Fruit fly (Drosophila melanogaster) whole organism, embryonic: ENCODE results near the gene CG34462.

Experiments used
- Atf-2 ChIP-seq: fragments of 200-800 bp; sonication (Bioruptor generic); optimal IDR thresholded peaks from 2 replicates; lab custom pipeline; 2016; ENCODE audit warnings: missing biosample characterization, missing genetic modification characterization
- Atf6 ChIP-seq: fragments of 200-800 bp; sonication (Bioruptor generic); IDR thresholded peaks from 2 replicates; pipeline ENCODE4 v1.3.6; 2022; ENCODE audit warnings: missing biosample characterization, missing genetic modification characterization
- Bdp1 ChIP-seq: fragments of 200-800 bp; sonication (Bioruptor generic); optimal IDR thresholded peaks from 3 replicates; lab custom pipeline; 2016; ENCODE audit warnings: missing biosample characterization, missing genetic modification characterization
- CG10654 ChIP-seq: fragments of 200-800 bp; sonication (Bioruptor generic); optimal IDR thresholded peaks from 2 replicates; lab custom pipeline; 2016; ENCODE audit warnings: missing biosample characterization, missing genetic modification characterization
- CG12942 ChIP-seq: fragments of 200-800 bp; sonication (Bioruptor generic); optimal IDR thresholded peaks from 3 replicates; lab custom pipeline; 2016; ENCODE audit warnings: missing biosample characterization, missing genetic modification characterization
- CG13424 ChIP-seq: fragments of 200-800 bp; sonication (Bioruptor generic); optimal IDR thresholded peaks from 2 replicates; lab custom pipeline; 2019; ENCODE audit warnings: missing biosample characterization, mild to moderate bottlenecking, missing genetic modification characterization, moderate library complexity
- CG14667 ChIP-seq: fragments of 200-800 bp; sonication (Bioruptor generic); IDR thresholded peaks from 2 replicates; pipeline ENCODE4 v1.3.6; 2022; ENCODE audit warnings: missing biosample characterization, missing genetic modification characterization
- CG14965 ChIP-seq: fragments of 200-800 bp; sonication (Bioruptor generic); optimal IDR thresholded peaks from 2 replicates; lab custom pipeline; 2016; ENCODE audit warnings: missing biosample characterization, missing genetic modification characterization, borderline replicate concordance
- CG17802 ChIP-seq: fragments of 200-800 bp; sonication (Bioruptor generic); optimal IDR thresholded peaks from 2 replicates; lab custom pipeline; 2018; ENCODE audit warnings: missing biosample characterization, mild to moderate bottlenecking, missing genetic modification characterization, moderate library complexity
- CG2129 ChIP-seq: fragments of 200-800 bp; sonication (Bioruptor generic); IDR thresholded peaks from 2 replicates; pipeline ENCODE4 v1.3.6; 2022; ENCODE audit warnings: missing biosample characterization, missing genetic modification characterization; ENCODE audit not compliant: partially characterized antibody
- CG2875 ChIP-seq: fragments of 200-800 bp; sonication (Bioruptor generic); optimal IDR thresholded peaks from 2 replicates; lab custom pipeline; 2017; ENCODE audit warnings: missing biosample characterization, mild to moderate bottlenecking, missing genetic modification characterization, missing genetic modification reagents
- CG3281 ChIP-seq: fragments of 200-800 bp; sonication (Bioruptor generic); optimal IDR thresholded peaks from 3 replicates; lab custom pipeline; 2017; ENCODE audit warnings: missing biosample characterization, mild to moderate bottlenecking, missing genetic modification characterization
- CG34224 ChIP-seq: fragments of 200-800 bp; sonication (Bioruptor generic); IDR thresholded peaks from 3 replicates; pipeline ENCODE4 v1.3.6; 2022; ENCODE audit warnings: missing biosample characterization, missing genetic modification characterization; ENCODE audit not compliant: partially characterized antibody
- CG7928 ChIP-seq: fragments of 200-800 bp; sonication (Bioruptor generic); optimal IDR thresholded peaks from 2 replicates; lab custom pipeline; 2017; ENCODE audit warnings: missing biosample characterization, mild to moderate bottlenecking, missing genetic modification characterization
- CG7987 ChIP-seq: fragments of 200-800 bp; sonication (Bioruptor generic); optimal IDR thresholded peaks from 2 replicates; lab custom pipeline; 2018; ENCODE audit warnings: missing biosample characterization, mild to moderate bottlenecking, missing genetic modification characterization, moderate library complexity
- CG9876 ChIP-seq: fragments of 200-800 bp; sonication (Bioruptor generic); optimal IDR thresholded peaks from 2 replicates; lab custom pipeline; 2016; ENCODE audit warnings: missing biosample characterization, missing genetic modification characterization
- CrebB ChIP-seq: fragments of 200-800 bp; sonication (Bioruptor generic); optimal IDR thresholded peaks from 3 replicates; lab custom pipeline; 2018; ENCODE audit warnings: missing biosample characterization, mild to moderate bottlenecking, missing genetic modification characterization
- Dp ChIP-seq: fragments of 200-800 bp; sonication (Bioruptor generic); optimal IDR thresholded peaks from 2 replicates; lab custom pipeline; 2018; ENCODE audit warnings: missing biosample characterization, mild to moderate bottlenecking, missing genetic modification characterization, moderate library complexity
- Elba2 ChIP-seq: fragments of 200-800 bp; sonication (Bioruptor generic); optimal IDR thresholded peaks from 3 replicates; lab custom pipeline; 2016; ENCODE audit warnings: missing biosample characterization, missing genetic modification characterization
- HLH54F ChIP-seq: fragments of 200-800 bp; sonication (Bioruptor generic); optimal IDR thresholded peaks from 3 replicates; lab custom pipeline; 2016; ENCODE audit warnings: missing biosample characterization, missing genetic modification characterization
- Hand ChIP-seq: fragments of 200-800 bp; sonication (Bioruptor generic); optimal IDR thresholded peaks from 2 replicates; lab custom pipeline; 2017; ENCODE audit warnings: mild to moderate bottlenecking, missing biosample characterization, missing genetic modification reagents, missing genetic modification characterization
- HmgD ChIP-seq: fragments of 200-800 bp; sonication (Bioruptor generic); optimal IDR thresholded peaks from 3 replicates; lab custom pipeline; 2016; ENCODE audit warnings: missing biosample characterization, missing genetic modification characterization
- Kr ChIP-seq: fragments of 200-800 bp; sonication (Bioruptor generic); optimal IDR thresholded peaks from 2 replicates; lab custom pipeline; 2017; ENCODE audit warnings: missing biosample characterization, mild to moderate bottlenecking, missing genetic modification characterization
- Lim3 ChIP-seq: fragments of 200-800 bp; sonication (Bioruptor generic); IDR thresholded peaks from 2 replicates; pipeline ENCODE4 v1.3.6; 2022; ENCODE audit warnings: missing biosample characterization, missing genetic modification characterization
- Meics ChIP-seq: fragments of 200-800 bp; sonication (Bioruptor generic); optimal IDR thresholded peaks from 2 replicates; lab custom pipeline; 2017; ENCODE audit warnings: missing biosample characterization, mild to moderate bottlenecking, missing genetic modification characterization
- Neu2 ChIP-seq: fragments of 200-800 bp; sonication (Bioruptor generic); optimal IDR thresholded peaks from 3 replicates; lab custom pipeline; 2016; ENCODE audit warnings: missing biosample characterization, missing genetic modification characterization, borderline replicate concordance
- Nf-YA ChIP-seq: fragments of 200-800 bp; sonication (Bioruptor generic); IDR thresholded peaks from 2 replicates; pipeline ENCODE4 v1.3.6; 2022; ENCODE audit warnings: missing biosample characterization, missing genetic modification characterization
- Ravus ChIP-seq: fragments of 200-800 bp; sonication (Bioruptor generic); IDR thresholded peaks from 2 replicates; pipeline ENCODE4 v1.3.6; 2022; ENCODE audit warnings: missing biosample characterization, missing genetic modification characterization
- YL-1 ChIP-seq: fragments of 200-800 bp; sonication (Bioruptor generic); optimal IDR thresholded peaks from 3 replicates; lab custom pipeline; 2017; ENCODE audit warnings: missing biosample characterization, mild to moderate bottlenecking, missing genetic modification characterization
- caup ChIP-seq: fragments of 200-800 bp; sonication (Bioruptor generic); optimal IDR thresholded peaks from 3 replicates; lab custom pipeline; 2017; ENCODE audit warnings: missing biosample characterization, mild to moderate bottlenecking, missing genetic modification characterization, moderate library complexity; ENCODE audit not compliant: severe bottlenecking
- ci ChIP-seq: fragments of 200-800 bp; sonication (Bioruptor generic); IDR thresholded peaks from 3 replicates; pipeline ENCODE4 v1.3.6; 2022; ENCODE audit warnings: missing biosample characterization, missing genetic modification characterization
- gem ChIP-seq: fragments of 200-800 bp; sonication (Bioruptor generic); optimal IDR thresholded peaks from 2 replicates; lab custom pipeline; 2019; ENCODE audit warnings: missing biosample characterization, mild to moderate bottlenecking, missing genetic modification characterization, moderate library complexity
- gsb ChIP-seq: fragments of 200-800 bp; sonication (Bioruptor generic); IDR thresholded peaks from 2 replicates; pipeline ENCODE4 v1.3.6; 2022; ENCODE audit warnings: missing biosample characterization, missing genetic modification characterization
- gsb-n ChIP-seq: fragments of 200-800 bp; sonication (Bioruptor generic); optimal IDR thresholded peaks from 3 replicates; lab custom pipeline; 2018; ENCODE audit warnings: missing biosample characterization, mild to moderate bottlenecking, missing genetic modification characterization
- gt ChIP-seq: fragments of 200-800 bp; sonication (Bioruptor generic); IDR thresholded peaks from 2 replicates; pipeline ENCODE4 v1.3.6; 2022; ENCODE audit warnings: missing biosample characterization, missing genetic modification characterization
- her ChIP-seq: fragments of 200-800 bp; sonication (Bioruptor generic); optimal IDR thresholded peaks from 2 replicates; lab custom pipeline; 2016; ENCODE audit warnings: missing biosample characterization, missing genetic modification characterization
- hth ChIP-seq: fragments of >200 bp; optimal IDR thresholded peaks from 2 replicates; lab custom pipeline; 2017; ENCODE audit warnings: inconsistent platforms
- jigr1 ChIP-seq: fragments of 200-800 bp; sonication (Bioruptor generic); IDR thresholded peaks from 3 replicates; pipeline ENCODE4 v1.3.6; 2022; ENCODE audit warnings: missing biosample characterization, missing genetic modification characterization
- jing ChIP-seq: fragments of 200-800 bp; sonication (Bioruptor generic); optimal IDR thresholded peaks from 2 replicates; lab custom pipeline; 2018; ENCODE audit warnings: missing biosample characterization, mild to moderate bottlenecking, missing genetic modification characterization
- kah ChIP-seq: fragments of 200-800 bp; sonication (Bioruptor generic); optimal IDR thresholded peaks from 2 replicates; lab custom pipeline; 2018; ENCODE audit warnings: missing biosample characterization, mild to moderate bottlenecking, missing genetic modification characterization
- pb ChIP-seq: fragments of 200-800 bp; sonication (Bioruptor generic); optimal IDR thresholded peaks from 3 replicates; lab custom pipeline; 2016; ENCODE audit warnings: missing biosample characterization, missing genetic modification characterization
- peb ChIP-seq: fragments of 200-800 bp; sonication (Bioruptor generic); IDR thresholded peaks from 2 replicates; pipeline ENCODE4 v1.3.6; 2022; ENCODE audit warnings: missing biosample characterization, missing genetic modification characterization
- pho ChIP-seq: fragments of 200-800 bp; sonication (Bioruptor generic); optimal IDR thresholded peaks from 2 replicates; lab custom pipeline; 2016; ENCODE audit warnings: missing biosample characterization, missing genetic modification characterization
- ro ChIP-seq: fragments of 200-800 bp; sonication (Bioruptor generic); IDR thresholded peaks from 2 replicates; pipeline ENCODE4 v1.3.6; 2022; ENCODE audit warnings: missing biosample characterization, missing genetic modification characterization
- scrt ChIP-seq: fragments of 200-800 bp; sonication (Bioruptor generic); optimal IDR thresholded peaks from 2 replicates; lab custom pipeline; 2018; ENCODE audit warnings: missing biosample characterization, mild to moderate bottlenecking, missing genetic modification characterization, moderate library complexity
- sim ChIP-seq: fragments of 200-800 bp; sonication (Bioruptor generic); IDR thresholded peaks from 2 replicates; pipeline ENCODE4 v1.3.6; 2022; ENCODE audit warnings: missing biosample characterization, missing genetic modification characterization
- sisA ChIP-seq: fragments of 200-800 bp; sonication (Bioruptor generic); IDR thresholded peaks from 2 replicates; pipeline ENCODE4 v1.3.6; 2022; ENCODE audit warnings: missing biosample characterization, missing genetic modification characterization
- sr ChIP-seq: fragments of 200-800 bp; sonication (Bioruptor generic); IDR thresholded peaks from 3 replicates; pipeline ENCODE4 v1.3.6; 2022; ENCODE audit warnings: missing biosample characterization, missing genetic modification characterization
- ssp ChIP-seq: fragments of 200-800 bp; sonication (Bioruptor generic); IDR thresholded peaks from 2 replicates; pipeline ENCODE4 v1.3.6; 2022; ENCODE audit warnings: missing biosample characterization, missing genetic modification characterization
- tap ChIP-seq: fragments of 200-800 bp; optimal IDR thresholded peaks from 3 replicates; lab custom pipeline; 2019; ENCODE audit warnings: missing biosample characterization, mild to moderate bottlenecking, missing genetic modification characterization, moderate library complexity

Gene CG34462

DNA sequence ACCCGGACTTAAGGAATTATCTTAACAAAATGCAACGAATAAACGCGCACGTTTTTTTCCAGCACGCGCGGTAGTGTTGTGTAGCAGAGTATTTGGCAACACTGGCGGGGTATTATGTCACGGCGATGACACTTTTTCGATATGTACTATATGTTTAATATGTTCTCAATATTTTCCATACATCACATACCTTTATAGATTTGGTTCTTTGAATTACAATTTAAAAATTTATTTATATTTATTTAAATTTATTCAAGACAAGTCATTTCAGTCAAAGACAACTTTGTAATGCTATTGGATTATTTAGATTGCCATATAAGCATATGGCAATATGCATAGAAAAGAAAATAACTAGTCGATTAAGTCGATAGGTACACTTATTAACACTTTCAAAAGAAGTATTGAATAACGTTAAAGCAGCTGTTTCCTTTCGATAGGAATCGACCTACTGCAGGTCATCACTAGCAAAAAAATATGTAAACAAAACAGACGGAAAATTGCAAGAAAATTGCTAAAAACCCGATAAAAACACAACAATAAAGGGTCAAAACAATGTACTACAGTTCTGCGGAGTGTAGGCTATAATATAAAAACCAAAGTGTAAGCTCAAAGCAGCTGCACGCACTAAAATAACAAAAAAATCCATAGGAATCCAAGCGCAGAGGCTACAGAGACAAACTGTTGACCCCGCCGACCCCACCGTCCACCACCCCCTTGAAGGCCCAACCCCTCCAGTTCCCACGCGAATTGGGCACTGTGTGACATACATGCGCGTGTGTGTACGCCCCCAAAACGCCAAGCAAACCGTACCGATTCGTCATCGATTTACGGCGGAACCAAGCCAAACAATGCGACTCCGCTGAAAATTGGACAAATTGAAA is 18.0 kb downstream of the CG34462 start, which contains the start of the genes CG7182 and GAPcenA (continued):
- peak; percentile 42 for TF ChIP-seq Dp
- TF ChIP-seq ro (GFP tag; lab: Robert Waterston, UW), result no peak
- no peak for TF ChIP-seq CG14965
- 0 out of 2 replicates have a peak, but pooled peaks have one; percentile 31 for TF ChIP-seq ssp (GFP tag; lab: Robert Waterston, UW)
- TF ChIP-seq sim (GFP tag; lab: Robert Waterston, UW), result no peak
- peak; percentile 17; the same call in 1 of the 3 replicates for TF ChIP-seq sr (GFP tag; lab: Robert Waterston, UW)
- peak; percentile 79 for TF ChIP-seq CG13424 (tag; lab: Kevin White, UChicago)
- no peak for TF ChIP-seq Ravus (GFP tag; lab: Robert Waterston, UW)
- TF ChIP-seq CG9876, result no peak
- TF ChIP-seq peb, result no peak
- peak; percentile 66 for TF ChIP-seq gsb-n
- peak; percentile 11 for TF ChIP-seq CG17802
- TF ChIP-seq CG2129 (GFP tag; lab: Robert Waterston, UW), result 0 out of 2 replicates have a peak, but pooled peaks have one; percentile 31
- no peak for TF ChIP-seq Lim3
- peak; percentile 67 for TF ChIP-seq CG3281 (GFP tag; lab: Kevin White, UChicago)

dm6 chr3L:8347346-8347745 is 19.0 kb downstream of the CG34462 start:
- no peak for TF ChIP-seq Atf-2
- TF ChIP-seq gsb (GFP tag; lab: Robert Waterston, UW), result peak; percentile 49
- no peak for TF ChIP-seq Hand (GFP tag; lab: Kevin White, UChicago)
- no peak for TF ChIP-seq tap (tag; lab: Kevin White, UChicago)
- TF ChIP-seq Kr (GFP tag; lab: Kevin White, UChicago), result no peak
- TF ChIP-seq CG14667, result no peak
- TF ChIP-seq Neu2, result no peak
- peak; percentile 1 for TF ChIP-seq CG7987 (GFP tag; lab: Kevin White, UChicago)
- TF ChIP-seq HmgD (GFP tag; lab: Kevin White, UChicago), result no peak
- TF ChIP-seq ci (GFP tag; lab: Robert Waterston, UW), result peak; percentile 71; the same call in 2 of the 3 replicates
- TF ChIP-seq her, result no peak
- no peak for TF ChIP-seq CG10654 (GFP tag; lab: Kevin White, UChicago)
- TF ChIP-seq CG12942 (GFP tag; lab: Kevin White, UChicago), result no peak
- no peak for TF ChIP-seq Meics (GFP tag; lab: Kevin White, UChicago)
- TF ChIP-seq Atf6 (GFP tag; lab: Robert Waterston, UW), result peak; percentile 40; the same call in 1 of the 2 replicates
- TF ChIP-seq gt (GFP tag; lab: Robert Waterston, UW), result no peak
- no peak for TF ChIP-seq hth (lab: Kevin White, UChicago)
- no peak for TF ChIP-seq gem (tag; lab: Kevin White, UChicago)
- peak; percentile 18 for TF ChIP-seq pho
- no peak for TF ChIP-seq jigr1 (GFP tag; lab: Robert Waterston, UW)
- no peak for TF ChIP-seq CG7928 (GFP tag; lab: Kevin White, UChicago)
- TF ChIP-seq scrt (GFP tag; lab: Kevin White, UChicago), result no peak
- TF ChIP-seq caup, result peak; percentile 58
- no peak for TF ChIP-seq HLH54F (GFP tag; lab: Kevin White, UChicago)
- TF ChIP-seq jing (GFP tag; lab: Kevin White, UChicago), result no peak
- peak; percentile 44 for TF ChIP-seq CG2875
- no peak for TF ChIP-seq Bdp1 (GFP tag; lab: Kevin White, UChicago)
- TF ChIP-seq sisA (GFP tag; lab: Robert Waterston, UW), result no peak
- TF ChIP-seq CG34224 (GFP tag; lab: Robert Waterston, UW), result no peak
- TF ChIP-seq pb (GFP tag; lab: Kevin White, UChicago), result no peak
- peak; percentile 38 for TF ChIP-seq CrebB
- TF ChIP-seq Elba2 (GFP tag; lab: Kevin White, UChicago), result no peak
- TF ChIP-seq Nf-YA (GFP tag; lab: Robert Waterston, UW), result peak; percentile 54; the same call in 1 of the 2 replicates
- no peak for TF ChIP-seq YL-1 (GFP tag; lab: Kevin White, UChicago)
- TF ChIP-seq kah (GFP tag; lab: Kevin White, UChicago), result no peak
